Worm (Caenorhabditis elegans): Measurements from ENCODE around the gene sluh-7.

ce11 chrV:10350054-10350453, 5.6 kb downstream of the sluh-7 start, which contains the start of gene K07C5.9:
- no peak for TF ChIP-seq efl-1 (GFP tag; optimal IDR thresholded peaks at IDR 0.05)
- no peak for TF ChIP-seq rcor-1 (GFP tag; IDR thresholded peaks at IDR 0.05)
- no peak for TF ChIP-seq nfya-1 (tag; optimal IDR thresholded peaks at IDR 0.05; ENCODE audit: borderline replicate concordance, insufficient read depth)
- no peak for TF ChIP-seq ama-1 (optimal IDR thresholded peaks at IDR 0.05)
- no peak for TF ChIP-seq ama-1 (GFP tag; optimal IDR thresholded peaks at IDR 0.05)
- no peak for TF ChIP-seq nhr-90 (tag; optimal IDR thresholded peaks at IDR 0.05)
- TF ChIP-seq B0336.3 (GFP tag; IDR thresholded peaks at IDR 0.05) = no peak
- no peak for TF ChIP-seq bed-1 (GFP tag; IDR thresholded peaks at IDR 0.05)
- TF ChIP-seq egl-44 (GFP tag; IDR thresholded peaks at IDR 0.05) = no peak
- no peak for TF ChIP-seq F49E8.2 (tag; optimal IDR thresholded peaks at IDR 0.05; ENCODE audit: insufficient read depth)
- TF ChIP-seq F52B5.7 (tag; optimal IDR thresholded peaks at IDR 0.05) = no peak
- no peak for TF ChIP-seq F10E7.11 (tag; optimal IDR thresholded peaks at IDR 0.05)

Data from whole organism, young adult.